Worm (Caenorhabditis elegans) whole organism, L2 larva: Measurements from ENCODE around the gene rab-33.

ENCODE experiments used
- Y55F3AM.14 ChIP-seq: fragments of 200-800 bp; sonication (Bioruptor generic); optimal IDR thresholded peaks from 2 replicates; lab custom pipeline; 2018; ENCODE audit warnings: mild to moderate bottlenecking, missing genetic modification characterization, missing compliant biosample characterization
- ZK546.5 ChIP-seq: sonication (generic microtip); optimal IDR thresholded peaks from 2 replicates; lab custom pipeline; 2017; ENCODE audit warnings: missing biosample characterization, missing genetic modification characterization
- alr-1 ChIP-seq: fragments of 150-350 bp; optimal IDR thresholded peaks from 2 replicates; lab custom pipeline; 2014; ENCODE audit warnings: missing biosample characterization, missing genetic modification characterization
- aly-2 ChIP-seq: fragments of 150-350 bp; optimal IDR thresholded peaks from 2 replicates; lab custom pipeline; 2014; ENCODE audit warnings: missing biosample characterization, missing genetic modification characterization
- ceh-16 ChIP-seq: fragments of 150-350 bp; optimal IDR thresholded peaks from 2 replicates; lab custom pipeline; 2014; ENCODE audit warnings: missing biosample characterization, missing genetic modification characterization
- crh-2 ChIP-seq: sonication (generic microtip); optimal IDR thresholded peaks from 2 replicates; lab custom pipeline; 2017; ENCODE audit warnings: missing biosample characterization, missing genetic modification characterization
- egl-27 ChIP-seq: sonication (generic microtip); optimal IDR thresholded peaks from 3 replicates; lab custom pipeline; 2017; ENCODE audit warnings: missing biosample characterization, missing genetic modification reagents, missing genetic modification characterization
- elt-1 ChIP-seq: fragments of 150-350 bp; optimal IDR thresholded peaks from 2 replicates; lab custom pipeline; 2014; ENCODE audit warnings: missing biosample characterization, missing genetic modification characterization
- fos-1 ChIP-seq: fragments of 150-350 bp; optimal IDR thresholded peaks from 2 replicates; lab custom pipeline; 2014; ENCODE audit warnings: missing biosample characterization, missing genetic modification characterization
- lin-11 ChIP-seq: fragments of 150-350 bp; sonication (generic microtip); optimal IDR thresholded peaks from 2 replicates; lab custom pipeline; 2014; ENCODE audit warnings: missing biosample characterization, missing genetic modification characterization, inconsistent platforms, mixed read lengths
- lin-39 ChIP-seq: fragments of 150-350 bp; optimal IDR thresholded peaks from 2 replicates; lab custom pipeline; 2014; ENCODE audit warnings: missing biosample characterization, missing genetic modification reagents, missing genetic modification characterization
- lsy-2 ChIP-seq, 2 experiments: fragments of 150-350 bp in 1 of 2; sonication (generic microtip) in 1 of 2; optimal IDR thresholded peaks; 2 replicates each; lab custom pipeline; 2014 to 2017; ENCODE audit warnings: missing biosample characterization in 2 of 2, missing genetic modification characterization in 2 of 2
- mab-5 ChIP-seq: fragments of 150-350 bp; optimal IDR thresholded peaks from 2 replicates; lab custom pipeline; 2014; ENCODE audit warnings: missing biosample characterization, missing genetic modification characterization
- mbf-1 ChIP-seq: sonication (generic microtip); optimal IDR thresholded peaks from 2 replicates; lab custom pipeline; 2017; ENCODE audit warnings: missing biosample characterization, missing genetic modification characterization
- mdl-1 ChIP-seq, 2 experiments: fragments of 150-350 bp in 1 of 2; sonication (generic microtip) in 1 of 2; optimal IDR thresholded peaks; 2 replicates each; lab custom pipeline; 2017; ENCODE audit warnings: missing biosample characterization in 2 of 2, missing genetic modification characterization in 2 of 2
- nhr-10 ChIP-seq: sonication (generic microtip); optimal IDR thresholded peaks from 2 replicates; lab custom pipeline; 2017; ENCODE audit warnings: missing biosample characterization, missing genetic modification characterization
- nhr-11 ChIP-seq: fragments of 150-350 bp; optimal IDR thresholded peaks from 2 replicates; lab custom pipeline; 2014; ENCODE audit warnings: missing biosample characterization, missing genetic modification characterization
- nhr-12 ChIP-seq: fragments of 150-350 bp; optimal IDR thresholded peaks from 2 replicates; lab custom pipeline; 2014; ENCODE audit warnings: missing biosample characterization, missing genetic modification characterization
- nhr-129 ChIP-seq: fragments of 150-350 bp; optimal IDR thresholded peaks from 2 replicates; lab custom pipeline; 2014; ENCODE audit warnings: missing biosample characterization, missing genetic modification characterization
- nhr-21 ChIP-seq: fragments of 150-350 bp; optimal IDR thresholded peaks from 2 replicates; lab custom pipeline; 2014; ENCODE audit warnings: missing biosample characterization, missing genetic modification characterization
- nhr-23 ChIP-seq: fragments of 150-350 bp; optimal IDR thresholded peaks from 2 replicates; lab custom pipeline; 2014; ENCODE audit warnings: missing biosample characterization, missing genetic modification reagents, missing genetic modification characterization
- nhr-25 ChIP-seq: fragments of 150-350 bp; sonication (generic microtip); optimal IDR thresholded peaks from 3 replicates; lab custom pipeline; 2014; ENCODE audit warnings: missing biosample characterization, missing genetic modification characterization
- nhr-77 ChIP-seq: fragments of 150-350 bp; optimal IDR thresholded peaks from 2 replicates; lab custom pipeline; 2014; ENCODE audit warnings: missing biosample characterization, missing genetic modification characterization
- sem-4 ChIP-seq: fragments of 150-350 bp; optimal IDR thresholded peaks from 2 replicates; lab custom pipeline; 2014; ENCODE audit warnings: missing biosample characterization, missing genetic modification reagents, missing genetic modification characterization
- skn-1 ChIP-seq: sonication (generic microtip); optimal IDR thresholded peaks from 2 replicates; lab custom pipeline; 2017; ENCODE audit warnings: missing biosample characterization, missing genetic modification characterization
- sma-3 ChIP-seq: sonication (generic microtip); optimal IDR thresholded peaks from 2 replicates; lab custom pipeline; 2016; ENCODE audit warnings: missing genetic modification reagents, missing genetic modification characterization, missing compliant biosample characterization
- sma-9 ChIP-seq, 2 experiments: fragments of 150-350 bp in 1 of 2; sonication (generic microtip) in 1 of 2; optimal IDR thresholded peaks; 2 replicates each; lab custom pipeline; 2014 to 2016; ENCODE audit warnings: missing genetic modification characterization in 2 of 2, mild to moderate bottlenecking in 1 of 2, missing biosample characterization in 1 of 2, missing compliant biosample characterization in 1 of 2, missing genetic modification reagents in 1 of 2, moderate library complexity in 1 of 2
- unc-55 ChIP-seq: fragments of 150-350 bp; sonication (generic microtip); optimal IDR thresholded peaks from 3 replicates; lab custom pipeline; 2014; ENCODE audit warnings: missing biosample characterization, missing genetic modification reagents, missing genetic modification characterization
- zag-1 ChIP-seq: fragments of 150-350 bp; optimal IDR thresholded peaks from 2 replicates; lab custom pipeline; 2014; ENCODE audit warnings: missing biosample characterization, missing genetic modification characterization
- ztf-1 ChIP-seq: fragments of 200-800 bp; sonication (Bioruptor generic); conservative IDR thresholded peaks from 2 replicates; pipeline ENCODE4 v1.3.6; 2022; ENCODE audit warnings: missing genetic modification characterization, missing compliant biosample characterization
- ztf-11 ChIP-seq: sonication (generic microtip); optimal IDR thresholded peaks from 2 replicates; lab custom pipeline; 2017; ENCODE audit warnings: missing biosample characterization, missing genetic modification characterization
- ztf-4 ChIP-seq: fragments of 150-350 bp; optimal IDR thresholded peaks from 2 replicates; lab custom pipeline; 2014; ENCODE audit warnings: missing biosample characterization, missing genetic modification characterization

Gene rab-33

ce11 chrIII:10488052-10488451, 15.6 kb downstream of the rab-33 start, which contains the start of gene ptr-25:
TSS of gene ptr-25 (plus strand) at chrIII:10488124.
- TF ChIP-seq sma-9 (GFP tag; optimal IDR thresholded peaks at IDR 0.05; lab: Kevin White, UChicago), result no peak
- no peak for TF ChIP-seq sma-9 (tag; optimal IDR thresholded peaks at IDR 0.05; lab: Kevin White, UChicago)
- no peak for TF ChIP-seq egl-27
- no peak for TF ChIP-seq lin-11
- TF ChIP-seq zag-1, result no peak
- TF ChIP-seq nhr-77 (tag; lab: Kevin White, UChicago), result no peak
- TF ChIP-seq elt-1, result no peak
- TF ChIP-seq, all 48 proteins: peak for 0

ce11 chrIII:10486455-10486854, 17.2 kb downstream of the rab-33 start:
- TF ChIP-seq crh-2 (tag; lab: Kevin White, UChicago) (peak; percentile 57), sma-3 (GFP tag; lab: Kevin White, UChicago) (peak; percentile 56), mdl-1 (tag; optimal IDR thresholded peaks at IDR 0.05; lab: Kevin White, UChicago) (no peak), zag-1 (no peak), ztf-1 (no peak), Y55F3AM.14 (no peak), nhr-21 (tag; lab: Kevin White, UChicago) (peak; percentile 35)

ce11 chrIII:10481988-10482387, 21.7 kb downstream of the rab-33 start, which contains the start of gene D2045.8:
TSS of gene D2045.8 (plus strand) at chrIII:10482288.
- TF ChIP-seq ZK546.5 (tag; lab: Kevin White, UChicago), result no peak
- TF ChIP-seq skn-1 (tag; lab: Kevin White, UChicago), result peak; percentile 36

- TF ChIP-seq ztf-1 (no peak), skn-1 (tag; lab: Kevin White, UChicago) (peak; percentile 63), nhr-11 (no peak), unc-55 (no peak)
Measured at ce11 chrIII:10481497-10481896, 22.2 kb downstream of the rab-33 start.

ce11 chrIII:10479180-10479579, 24.5 kb downstream of the rab-33 start, which contains the start of gene D2045.7:
TSS of gene D2045.7 (plus strand) at chrIII:10479480.
- no peak for TF ChIP-seq ztf-11 (tag; lab: Kevin White, UChicago)
- no peak for TF ChIP-seq nhr-21 (tag; lab: Kevin White, UChicago)
- no peak for TF ChIP-seq crh-2 (tag; lab: Kevin White, UChicago)
- TF ChIP-seq ceh-16 (tag; lab: Kevin White, UChicago), result no peak
- TF ChIP-seq lsy-2 (tag; optimal IDR thresholded peaks at IDR 0.05; lab: Kevin White, UChicago), result no peak
- no peak for TF ChIP-seq nhr-25
- no peak for TF ChIP-seq nhr-129 (tag; lab: Kevin White, UChicago)
- TF ChIP-seq Y55F3AM.14, result no peak
- TF ChIP-seq nhr-23 (tag; lab: Kevin White, UChicago), result no peak
- TF ChIP-seq elt-1, result no peak
- TF ChIP-seq nhr-10 (tag; lab: Kevin White, UChicago), result no peak
- TF ChIP-seq ztf-4 (tag; lab: Kevin White, UChicago), result no peak
- TF ChIP-seq nhr-12 (tag; lab: Kevin White, UChicago), result no peak
- TF ChIP-seq mab-5 (tag; lab: Kevin White, UChicago), result no peak
- TF ChIP-seq aly-2 (tag; lab: Kevin White, UChicago), result no peak
- TF ChIP-seq lin-39 (tag; lab: Kevin White, UChicago), result no peak
- TF ChIP-seq mdl-1 (tag; optimal IDR thresholded peaks at IDR 0.05; lab: Kevin White, UChicago), result no peak
- TF ChIP-seq sem-4 (tag; lab: Kevin White, UChicago), result no peak
- no peak for TF ChIP-seq mbf-1 (tag; lab: Kevin White, UChicago)
- no peak for TF ChIP-seq alr-1 (tag; lab: Kevin White, UChicago)

ce11 chrIII:10474945-10475344, 28.7 kb downstream of the rab-33 start, which contains the start of gene D2045.9:
TSS of gene D2045.9 (plus strand) at chrIII:10475245.
- no peak for TF ChIP-seq aly-2 (tag; lab: Kevin White, UChicago)
- no peak for TF ChIP-seq ceh-16 (tag; lab: Kevin White, UChicago)
- TF ChIP-seq nhr-12 (tag; lab: Kevin White, UChicago), result no peak
- no peak for TF ChIP-seq fos-1 (tag; lab: Kevin White, UChicago)
- TF ChIP-seq, all 48 proteins: peak for 0
